Worm (Caenorhabditis elegans) whole organism, young adult: ENCODE results near the gene clec-175.

ENCODE experiments used
- B0019.2 ChIP-seq: fragments of 200-800 bp; sonication (Bioruptor generic); conservative IDR thresholded peaks from 2 replicates; pipeline ENCODE4 v1.3.6; 2022; ENCODE audit warnings: missing genetic modification reagents, missing genetic modification characterization, missing compliant biosample characterization
- B0035.1 ChIP-seq: sonication (generic microtip); optimal IDR thresholded peaks from 2 replicates; lab custom pipeline; 2016; ENCODE audit warnings: missing genetic modification characterization, mild to moderate bottlenecking, missing compliant biosample characterization, missing genotype, missing genetic modification reagents
- B0261.1 ChIP-seq: sonication (generic microtip); optimal IDR thresholded peaks from 2 replicates; lab custom pipeline; 2016; ENCODE audit warnings: mild to moderate bottlenecking, missing genetic modification characterization, moderate library complexity, missing compliant biosample characterization
- B0336.3 ChIP-seq: fragments of 200-800 bp; sonication (Bioruptor generic); IDR thresholded peaks from 2 replicates; pipeline ENCODE4 v1.3.6; 2022; ENCODE audit warnings: missing genetic modification characterization, missing compliant biosample characterization
- F23B12.7 ChIP-seq: sonication (generic microtip); optimal IDR thresholded peaks from 2 replicates; lab custom pipeline; 2017; ENCODE audit warnings: missing genetic modification characterization, mild to moderate bottlenecking, missing compliant biosample characterization, antibody characterized with exemption, moderate library complexity; ENCODE audit not compliant: insufficient read depth
- F55B11.4 ChIP-seq: sonication (generic microtip); optimal IDR thresholded peaks from 2 replicates; lab custom pipeline; 2016; ENCODE audit warnings: missing compliant biosample characterization, missing genetic modification characterization, borderline replicate concordance; ENCODE audit not compliant: insufficient read depth
- K11D2.4 ChIP-seq: fragments of 200-800 bp; sonication (Bioruptor generic); IDR thresholded peaks from 2 replicates; pipeline ENCODE4 v1.3.6; 2022; ENCODE audit warnings: missing genetic modification reagents, missing genetic modification characterization, missing compliant biosample characterization
- K12H6.12 ChIP-seq: fragments of 200-800 bp; sonication (Bioruptor generic); optimal IDR thresholded peaks from 2 replicates; lab custom pipeline; 2018; ENCODE audit warnings: mild to moderate bottlenecking, missing genetic modification characterization, missing compliant biosample characterization
- T26A5.8 ChIP-seq: sonication (generic microtip); optimal IDR thresholded peaks from 2 replicates; lab custom pipeline; 2016; ENCODE audit warnings: missing genetic modification characterization, missing compliant biosample characterization
- akir-1 ChIP-seq: fragments of 200-800 bp; sonication (Bioruptor generic); optimal IDR thresholded peaks from 2 replicates; lab custom pipeline; 2018; ENCODE audit warnings: mild to moderate bottlenecking, missing genetic modification characterization, moderate library complexity, missing compliant biosample characterization
- atf-7 ChIP-seq: sonication (generic microtip); optimal IDR thresholded peaks from 2 replicates; lab custom pipeline; 2017; ENCODE audit warnings: mild to moderate bottlenecking, missing genetic modification characterization, missing compliant biosample characterization
- attf-6 ChIP-seq: fragments of 200-800 bp; sonication (Bioruptor generic); IDR thresholded peaks from 2 replicates; pipeline ENCODE4 v1.3.6; 2022; ENCODE audit warnings: missing genetic modification reagents, missing genetic modification characterization, missing compliant biosample characterization
- cebp-1 ChIP-seq, 2 experiments: fragments of 200-800 bp in 1 of 2; sonication (Bioruptor generic) in 1 of 2; sonication (generic microtip) in 1 of 2; IDR thresholded peaks in 1 of 2; optimal IDR thresholded peaks in 1 of 2; 2 replicates each; pipeline versions ENCODE4 v1.3.6 to Lab custom; 2017 to 2022; ENCODE audit warnings: missing compliant biosample characterization in 2 of 2, missing genetic modification characterization in 2 of 2, mild to moderate bottlenecking in 1 of 2, missing genetic modification reagents in 1 of 2, moderate library complexity in 1 of 2
- cebp-2 ChIP-seq: fragments of 200-800 bp; sonication (Bioruptor generic); IDR thresholded peaks from 2 replicates; pipeline ENCODE4 v1.3.6; 2022; ENCODE audit warnings: missing genetic modification characterization, missing compliant biosample characterization
- chd-7 ChIP-seq: sonication (generic microtip); optimal IDR thresholded peaks from 2 replicates; lab custom pipeline; 2016; ENCODE audit warnings: mild to moderate bottlenecking, missing genetic modification characterization, moderate library complexity, missing compliant biosample characterization
- dox-1 ChIP-seq: fragments of 200-800 bp; sonication (Bioruptor generic); IDR thresholded peaks from 2 replicates; pipeline ENCODE4 v1.3.6; 2022; ENCODE audit warnings: missing genetic modification reagents, missing genetic modification characterization, missing compliant biosample characterization
- dpff-1 ChIP-seq: sonication (generic microtip); optimal IDR thresholded peaks from 2 replicates; lab custom pipeline; 2017; ENCODE audit warnings: mild to moderate bottlenecking, missing genetic modification characterization, missing compliant biosample characterization
- egrh-3 ChIP-seq: fragments of 200-800 bp; sonication (Bioruptor generic); IDR thresholded peaks from 2 replicates; pipeline ENCODE4 v1.3.6; 2022; ENCODE audit warnings: missing genetic modification reagents, missing genetic modification characterization, missing compliant biosample characterization
- ets-4 ChIP-seq: fragments of 200-800 bp; sonication (Bioruptor generic); optimal IDR thresholded peaks from 2 replicates; lab custom pipeline; 2018; ENCODE audit warnings: mild to moderate bottlenecking, missing genetic modification characterization, missing compliant biosample characterization
- hlh-26 ChIP-seq: fragments of 200-800 bp; sonication (Bioruptor generic); conservative IDR thresholded peaks from 2 replicates; pipeline ENCODE4 v1.3.6; 2022; ENCODE audit warnings: missing genetic modification reagents, missing genetic modification characterization, missing compliant biosample characterization
- hrde-1 ChIP-seq: sonication (generic microtip); optimal IDR thresholded peaks from 2 replicates; lab custom pipeline; 2016; ENCODE audit warnings: missing genetic modification characterization, mild to moderate bottlenecking, missing compliant biosample characterization, moderate library complexity, missing genotype, missing genetic modification reagents, borderline replicate concordance
- hsf-1 ChIP-seq: fragments of 200-800 bp; sonication (Bioruptor generic); IDR thresholded peaks from 2 replicates; pipeline ENCODE4 v1.3.6; 2022; ENCODE audit warnings: missing genetic modification reagents, missing genetic modification characterization, missing compliant biosample characterization
- lag-1 ChIP-seq: fragments of 200-800 bp; sonication (Bioruptor generic); IDR thresholded peaks from 2 replicates; pipeline ENCODE4 v1.3.6; 2022; ENCODE audit warnings: missing genetic modification reagents, missing genetic modification characterization, missing compliant biosample characterization
- let-526 ChIP-seq: fragments of 200-800 bp; sonication (Bioruptor generic); IDR thresholded peaks from 2 replicates; pipeline ENCODE4 v1.3.6; 2022; ENCODE audit warnings: missing genetic modification reagents, missing genetic modification characterization, missing compliant biosample characterization
- let-607 ChIP-seq, 2 experiments: fragments of 200-800 bp in 1 of 2; sonication (Bioruptor generic) in 1 of 2; sonication (generic microtip) in 1 of 2; optimal IDR thresholded peaks; 2 replicates each; lab custom pipeline; 2016 to 2018; ENCODE audit warnings: mild to moderate bottlenecking in 2 of 2, missing compliant biosample characterization in 2 of 2, missing genetic modification characterization in 2 of 2, moderate library complexity in 2 of 2, missing genotype in 1 of 2
- lin-26 ChIP-seq: fragments of 200-800 bp; sonication (Bioruptor generic); IDR thresholded peaks from 2 replicates; pipeline ENCODE4 v1.3.6; 2022; ENCODE audit warnings: missing genetic modification reagents, missing genetic modification characterization, missing compliant biosample characterization
- lin-35 ChIP-seq, 3 experiments: fragments of 150-350 bp in 2 of 3; sonication (generic microtip) in 1 of 3; optimal IDR thresholded peaks; 2 replicates each; lab custom pipeline; 2014 to 2018; ENCODE audit warnings: missing biosample characterization in 3 of 3, missing genetic modification characterization in 3 of 3, missing genetic modification reagents in 3 of 3
- lin-54 ChIP-seq: fragments of 200-800 bp; sonication (Bioruptor generic); optimal IDR thresholded peaks from 2 replicates; lab custom pipeline; 2018; ENCODE audit warnings: mild to moderate bottlenecking, missing genetic modification characterization, missing compliant biosample characterization
- mcd-1 ChIP-seq: fragments of 200-800 bp; sonication (Bioruptor generic); IDR thresholded peaks from 2 replicates; pipeline ENCODE4 v1.3.6; 2022; ENCODE audit warnings: missing genetic modification reagents, missing genetic modification characterization, missing compliant biosample characterization
- nfya-2 ChIP-seq: fragments of 200-800 bp; sonication (Bioruptor generic); IDR thresholded peaks from 2 replicates; pipeline ENCODE4 v1.3.6; 2022; ENCODE audit warnings: missing genetic modification reagents, missing genetic modification characterization, missing compliant biosample characterization
- nhr-27 ChIP-seq: fragments of 200-800 bp; sonication (Bioruptor generic); optimal IDR thresholded peaks from 2 replicates; lab custom pipeline; 2018; ENCODE audit warnings: mild to moderate bottlenecking, missing genetic modification characterization, moderate library complexity, missing compliant biosample characterization
- nhr-80 ChIP-seq: sonication (generic microtip); optimal IDR thresholded peaks from 2 replicates; lab custom pipeline; 2016; ENCODE audit warnings: missing genetic modification characterization, missing compliant biosample characterization
- pbrm-1 ChIP-seq: fragments of 200-800 bp; sonication (Bioruptor generic); IDR thresholded peaks from 2 replicates; pipeline ENCODE4 v1.3.6; 2022; ENCODE audit warnings: missing genetic modification reagents, missing genetic modification characterization, missing compliant biosample characterization
- rcor-1 ChIP-seq: fragments of 200-800 bp; sonication (Bioruptor generic); IDR thresholded peaks from 2 replicates; pipeline ENCODE4 v1.3.6; 2022; ENCODE audit warnings: missing genetic modification reagents, missing genetic modification characterization, missing compliant biosample characterization
- rec-8 ChIP-seq, 2 experiments: sonication (generic microtip); optimal IDR thresholded peaks; 2 replicates each; lab custom pipeline; 2016; ENCODE audit warnings: mild to moderate bottlenecking in 2 of 2, missing genetic modification characterization in 2 of 2, missing genetic modification reagents in 2 of 2, missing genotype in 2 of 2, missing biosample characterization in 1 of 2, missing compliant biosample characterization in 1 of 2, moderate library complexity in 1 of 2
- snpc-1.1 ChIP-seq: sonication (generic microtip); optimal IDR thresholded peaks from 2 replicates; lab custom pipeline; 2017; ENCODE audit warnings: missing genetic modification characterization, mild to moderate bottlenecking, missing compliant biosample characterization, antibody characterized with exemption, moderate library complexity, missing genotype, missing genetic modification reagents; ENCODE audit not compliant: insufficient read depth
- snpc-1.3 ChIP-seq: sonication (generic microtip); optimal IDR thresholded peaks from 2 replicates; lab custom pipeline; 2017; ENCODE audit warnings: missing genetic modification characterization, mild to moderate bottlenecking, missing compliant biosample characterization, antibody characterized with exemption, moderate library complexity, missing genotype, missing genetic modification reagents; ENCODE audit not compliant: insufficient read depth
- snpc-3.4 ChIP-seq: sonication (generic microtip); optimal IDR thresholded peaks from 2 replicates; lab custom pipeline; 2017; ENCODE audit warnings: missing genetic modification characterization, mild to moderate bottlenecking, missing compliant biosample characterization, antibody characterized with exemption, moderate library complexity, missing genotype, missing genetic modification reagents
- snpc-4 ChIP-seq, 5 experiments: fragments of 150-350 bp in 1 of 5; sonication (generic microtip) in 4 of 5; optimal IDR thresholded peaks; 2 replicates each; lab custom pipeline; 2014 to 2018; ENCODE audit warnings: missing genetic modification characterization in 5 of 5, missing biosample characterization in 3 of 5, antibody characterized with exemption in 2 of 5, mild to moderate bottlenecking in 2 of 5, missing compliant biosample characterization in 2 of 5, missing genotype in 2 of 5, moderate library complexity in 2 of 5, missing genetic modification reagents in 1 of 5
- tbp1 ChIP-seq: fragments of 200-800 bp; sonication (Bioruptor generic); optimal IDR thresholded peaks from 2 replicates; lab custom pipeline; 2018; ENCODE audit warnings: mild to moderate bottlenecking, missing genetic modification characterization, missing compliant biosample characterization
- xnd-1 ChIP-seq: sonication (generic microtip); optimal IDR thresholded peaks from 2 replicates; lab custom pipeline; 2016; ENCODE audit warnings: missing genotype, missing genetic modification reagents, missing genetic modification characterization, missing compliant biosample characterization
- zfh-2 ChIP-seq: fragments of 200-800 bp; sonication (Bioruptor generic); conservative IDR thresholded peaks from 2 replicates; pipeline ENCODE4 v1.3.6; 2022; ENCODE audit warnings: missing genetic modification reagents, missing genetic modification characterization, missing compliant biosample characterization
- zim-3 ChIP-seq: sonication (generic microtip); optimal IDR thresholded peaks from 2 replicates; lab custom pipeline; 2017; ENCODE audit warnings: mild to moderate bottlenecking, missing genetic modification characterization, moderate library complexity, missing compliant biosample characterization
- ztf-22 ChIP-seq: fragments of 200-800 bp; sonication (Bioruptor generic); optimal IDR thresholded peaks from 2 replicates; lab custom pipeline; 2018; ENCODE audit warnings: mild to moderate bottlenecking, missing genetic modification characterization, moderate library complexity, missing compliant biosample characterization

The clec-175 gene

DNA sequence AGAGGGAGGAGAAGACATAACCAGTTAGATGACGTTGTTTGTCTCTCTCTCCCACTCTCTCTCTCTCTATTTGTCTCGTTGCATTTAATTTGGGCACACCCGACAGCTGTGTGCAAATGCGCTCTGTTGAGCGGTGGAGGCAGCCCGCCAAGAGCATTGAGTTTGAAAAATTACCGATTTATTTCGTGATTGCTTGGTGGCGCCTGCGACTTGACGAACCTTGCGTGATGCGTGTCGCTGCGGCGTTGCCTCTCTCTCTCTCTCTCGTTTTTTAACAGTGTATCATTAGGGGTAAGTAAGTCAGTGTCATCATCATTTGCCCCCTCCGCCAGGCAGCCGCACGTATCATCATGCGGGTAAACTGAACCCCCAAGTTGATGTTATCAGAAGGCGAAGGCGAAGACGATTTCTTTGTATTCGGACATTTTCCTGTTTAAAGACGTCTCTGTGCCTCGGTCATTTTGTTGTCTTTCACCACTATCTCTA lies 16.0 kb upstream of the clec-175 start (continued):
- TF ChIP-seq ets-4 (GFP tag; lab: Kevin White, UChicago), result peak; percentile 38
- peak; percentile 62 for TF ChIP-seq akir-1
- TF ChIP-seq dox-1 (GFP tag; lab: Robert Waterston, UW), result peak; percentile 57; the same call in 1 of the 2 replicates
- peak; percentile 87 for TF ChIP-seq mcd-1 (GFP tag; lab: Robert Waterston, UW)
- no peak for TF ChIP-seq B0035.1
- TF ChIP-seq cebp-1 (GFP tag; IDR thresholded peaks at IDR 0.05; lab: Robert Waterston, UW), result peak; percentile 41
- peak; percentile 57 for TF ChIP-seq cebp-1 (tag; optimal IDR thresholded peaks at IDR 0.05; lab: Kevin White, UChicago)
- TF ChIP-seq dpff-1 (tag; lab: Kevin White, UChicago), result no peak
- peak in 1 of 3 experiments; percentile 37 for TF ChIP-seq lin-35 (GFP tag; optimal IDR thresholded peaks at IDR 0.05; lab: Kevin White, UChicago)
- peak; percentile 84 for TF ChIP-seq zfh-2 (GFP tag; lab: Robert Waterston, UW)
- peak; percentile 33; the same call in 1 of the 2 replicates for TF ChIP-seq K11D2.4 (GFP tag; lab: Robert Waterston, UW)
- TF ChIP-seq rcor-1, result peak; percentile 36; the same call in 1 of the 2 replicates
- no peak for TF ChIP-seq snpc-4 (GFP tag; optimal IDR thresholded peaks at IDR 0.05; lab: Kevin White, UChicago)
- TF ChIP-seq snpc-4 (tag; optimal IDR thresholded peaks at IDR 0.05; lab: Kevin White, UChicago), result peak in 2 of 4 experiments; percentile 3 to 55
- TF ChIP-seq let-607 (tag; optimal IDR thresholded peaks at IDR 0.05; lab: Kevin White, UChicago), result peak in 1 of 2 experiments; percentile 20
- TF ChIP-seq chd-7 (tag; lab: Kevin White, UChicago), result peak; percentile 36
- no peak for TF ChIP-seq cebp-2
- peak; percentile 54; the same call in 1 of the 2 replicates for TF ChIP-seq lin-26 (GFP tag; lab: Robert Waterston, UW)
- 0 out of 2 replicates have a peak, but pooled peaks have one; percentile 8 for TF ChIP-seq egrh-3 (GFP tag; lab: Robert Waterston, UW)
- TF ChIP-seq K12H6.12, result peak; percentile 62
- no peak for TF ChIP-seq zim-3 (tag; lab: Kevin White, UChicago)

DNA sequence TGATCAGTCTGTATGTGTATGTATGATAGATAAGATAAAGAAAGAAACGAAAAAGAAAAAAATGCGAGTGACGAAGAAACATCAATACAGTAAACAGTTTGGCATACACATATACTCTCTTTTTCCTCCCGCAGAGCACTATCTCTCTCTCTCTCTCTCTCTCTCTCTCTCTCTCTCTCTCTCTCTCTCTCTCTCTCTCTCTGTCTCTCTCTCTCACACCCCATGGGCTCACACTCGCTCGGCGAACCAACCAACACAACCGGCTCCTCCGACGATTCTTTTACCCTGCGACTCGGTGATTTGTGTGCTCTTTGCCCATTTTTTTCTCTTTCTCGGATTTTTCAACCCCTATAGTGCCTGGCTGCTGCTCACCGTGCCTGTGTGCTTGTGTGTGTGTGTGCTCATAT lies 15.1 kb upstream of the clec-175 start:
- TF ChIP-seq lin-35 (GFP tag; optimal IDR thresholded peaks at IDR 0.05; lab: Kevin White, UChicago) (no peak), B0019.2 (GFP tag; lab: Robert Waterston, UW) (no peak), snpc-1.1 (tag; lab: Kevin White, UChicago) (no peak), ztf-22 (GFP tag; lab: Kevin White, UChicago) (no peak), nhr-80 (tag; lab: Kevin White, UChicago) (peak; percentile 60), let-607 (tag; optimal IDR thresholded peaks at IDR 0.05; lab: Kevin White, UChicago) (no peak), T26A5.8 (tag; lab: Kevin White, UChicago) (no peak), attf-6 (no peak), let-526 (GFP tag; lab: Robert Waterston, UW) (no peak), F55B11.4 (no peak), rec-8 (tag; optimal IDR thresholded peaks at IDR 0.05; lab: Kevin White, UChicago) (no peak), pbrm-1 (no peak), snpc-1.3 (no peak), lag-1 (no peak), atf-7 (tag; lab: Kevin White, UChicago) (peak; percentile 21), hsf-1 (GFP tag; lab: Robert Waterston, UW) (no peak), mcd-1 (GFP tag; lab: Robert Waterston, UW) (peak; percentile 69), B0261.1 (no peak), snpc-3.4 (tag; lab: Kevin White, UChicago) (no peak), lin-54 (GFP tag; lab: Kevin White, UChicago) (no peak), hrde-1 (tag; lab: Kevin White, UChicago) (no peak), hlh-26 (GFP tag; lab: Robert Waterston, UW) (no peak), xnd-1 (tag; lab: Kevin White, UChicago) (no peak), nhr-27 (tag; lab: Kevin White, UChicago) (no peak), tbp1 (peak; percentile 34), F23B12.7 (tag; lab: Kevin White, UChicago) (no peak), nfya-2 (GFP tag; lab: Robert Waterston, UW) (no peak), B0336.3 (GFP tag; lab: Robert Waterston, UW) (no peak)
